Worm (Caenorhabditis elegans): ENCODE data around the gene F39F10.4.

The F39F10.4 gene

DNA sequence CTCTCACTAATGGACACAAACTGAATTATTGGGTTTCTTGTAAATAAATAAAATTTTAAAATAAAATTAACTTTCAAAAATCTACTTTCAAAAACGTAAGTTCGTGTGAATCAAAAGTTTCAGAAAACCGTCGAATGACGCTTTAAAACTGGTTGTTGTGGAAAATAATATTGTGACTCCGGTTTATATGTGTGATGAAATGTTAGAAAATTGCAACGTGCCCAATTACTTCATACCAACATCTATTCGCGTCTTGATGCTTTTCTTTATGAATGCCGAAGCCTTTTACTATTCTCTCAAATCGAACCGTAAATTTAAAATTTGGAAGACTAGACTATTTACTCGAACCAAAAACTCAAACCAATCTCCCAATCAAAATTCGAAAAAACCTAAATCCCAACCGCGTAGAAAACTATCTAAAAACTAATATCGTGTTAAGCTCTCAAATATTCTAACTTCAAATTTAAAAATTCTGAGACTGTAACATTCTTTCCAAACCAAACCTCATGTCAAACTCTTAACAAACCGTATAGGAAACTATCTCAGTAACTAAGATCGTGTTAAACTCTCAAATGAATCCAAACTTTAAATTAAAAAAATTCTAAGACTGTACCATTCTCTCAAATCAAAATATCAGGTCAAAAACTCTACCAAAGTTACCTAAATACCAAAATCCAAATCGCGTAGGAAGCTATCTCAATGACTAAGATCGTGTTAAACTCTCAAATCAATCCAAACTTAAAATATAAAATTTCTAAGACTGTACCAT lies 27.9 kb upstream of the F39F10.4 start (continued):
- peak; percentile 48 for TF ChIP-seq snpc-1.2 (GFP tag; IDR thresholded peaks at IDR 0.05)
- no peak for TF ChIP-seq spr-1 (tag; optimal IDR thresholded peaks at IDR 0.05)
- TF ChIP-seq daf-8 (GFP tag; IDR thresholded peaks at IDR 0.05) = peak; percentile 62; the same call in 1 of the 2 replicates
- no peak for TF ChIP-seq unc-130 (GFP tag; optimal IDR thresholded peaks at IDR 0.05)
- peak; percentile 50; the same call in 1 of the 2 replicates for TF ChIP-seq lim-7 (GFP tag; IDR thresholded peaks at IDR 0.05)
- TF ChIP-seq arid-1 (GFP tag; conservative IDR thresholded peaks at IDR 0.05) = peak; percentile 70
- TF ChIP-seq nhr-6 (tag; optimal IDR thresholded peaks at IDR 0.05) = peak; percentile 42
- TF ChIP-seq duxl-1 (tag; optimal IDR thresholded peaks at IDR 0.05; ENCODE audit: poor library complexity) = peak; percentile 33
- peak; percentile 63 for TF ChIP-seq nhr-77 (tag; optimal IDR thresholded peaks at IDR 0.05)
- peak; percentile 82 for TF ChIP-seq lin-29 (GFP tag; IDR thresholded peaks at IDR 0.05)
- TF ChIP-seq mes-2 (tag; optimal IDR thresholded peaks at IDR 0.05; ENCODE audit: poor library complexity, severe bottlenecking) = peak; percentile 78
- TF ChIP-seq ceh-32 (tag; optimal IDR thresholded peaks at IDR 0.05; ENCODE audit: poor library complexity) = no peak
- TF ChIP-seq unc-62 (GFP tag; optimal IDR thresholded peaks at IDR 0.05 in 1 of 2) = peak in 1 of 2 experiments; percentile 98
- TF ChIP-seq unc-62 (tag; optimal IDR thresholded peaks at IDR 0.05) = no peak
- TF ChIP-seq ces-1 (GFP tag; optimal IDR thresholded peaks at IDR 0.05) = no peak
- no peak for TF ChIP-seq ceh-82 (tag; optimal IDR thresholded peaks at IDR 0.05)
- TF ChIP-seq ceh-62 (tag; optimal IDR thresholded peaks at IDR 0.05) = no peak
- TF ChIP-seq php-3 (GFP tag; IDR thresholded peaks at IDR 0.05) = peak; percentile 78
- peak; percentile 55 for TF ChIP-seq hmg-1.1 (GFP tag; IDR thresholded peaks at IDR 0.05)
- no peak; the same call in 1 of the 2 replicates for TF ChIP-seq dmd-8 (GFP tag; IDR thresholded peaks at IDR 0.05)

DNA sequence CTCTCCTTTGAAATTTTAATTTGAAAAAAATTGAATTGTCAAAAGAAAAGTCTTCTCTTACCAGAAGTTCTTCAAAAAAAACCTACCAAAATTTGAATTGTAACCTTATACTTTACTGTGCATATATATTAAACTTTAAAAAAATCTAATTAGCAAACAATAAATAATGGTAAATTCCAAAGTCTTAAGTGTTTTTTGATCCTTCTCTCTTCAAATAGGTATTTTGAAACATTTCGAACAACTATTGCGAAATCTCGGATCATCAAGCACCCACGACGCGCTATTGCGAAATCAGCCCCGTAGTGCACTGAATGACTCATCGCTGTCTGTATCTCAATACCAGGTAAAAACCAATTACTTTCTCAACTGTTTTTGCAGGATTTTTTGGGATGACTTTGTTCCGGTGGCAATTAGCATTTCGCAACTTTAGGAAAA lies 27.2 kb upstream of the F39F10.4 start:
- peak; percentile 48 for TF ChIP-seq hmg-1.1 (GFP tag; IDR thresholded peaks at IDR 0.05)
- TF ChIP-seq dmd-8 (GFP tag; IDR thresholded peaks at IDR 0.05) = no peak
- peak; percentile 39 for TF ChIP-seq hlh-30 (tag; optimal IDR thresholded peaks at IDR 0.05; ENCODE audit: insufficient read depth)
- TF ChIP-seq ces-1 (GFP tag; optimal IDR thresholded peaks at IDR 0.05) = no peak
- TF ChIP-seq nhr-76 (tag; optimal IDR thresholded peaks at IDR 0.05) = no peak
- no peak for TF ChIP-seq fos-1 (tag; optimal IDR thresholded peaks at IDR 0.05)
- peak; percentile 52 for TF ChIP-seq hlh-11 (tag; optimal IDR thresholded peaks at IDR 0.05)
- peak; percentile 65; the same call in 1 of the 2 replicates for TF ChIP-seq mxl-2 (GFP tag; conservative IDR thresholded peaks at IDR 0.05)
- peak; percentile 90 for TF ChIP-seq lin-13 (GFP tag; optimal IDR thresholded peaks at IDR 0.05)
- no peak for TF ChIP-seq ceh-32 (tag; optimal IDR thresholded peaks at IDR 0.05; ENCODE audit: poor library complexity)
- TF ChIP-seq zip-2 (tag; optimal IDR thresholded peaks at IDR 0.05) = peak; percentile 80
- peak; percentile 99 for TF ChIP-seq ama-1 (optimal IDR thresholded peaks at IDR 0.05)
- no peak for TF ChIP-seq F37D6.2 (tag; optimal IDR thresholded peaks at IDR 0.05)
- peak; percentile 94 for TF ChIP-seq nhr-77 (tag; optimal IDR thresholded peaks at IDR 0.05)
- peak; percentile 61; the same call in 1 of the 2 replicates for TF ChIP-seq vab-7 (GFP tag; IDR thresholded peaks at IDR 0.05)
- TF ChIP-seq snpc-1.2 (GFP tag; IDR thresholded peaks at IDR 0.05) = peak; percentile 85
- peak; percentile 66 to 83 for TF ChIP-seq lsy-2 (tag; optimal IDR thresholded peaks at IDR 0.05)
- TF ChIP-seq aly-2 (tag; optimal IDR thresholded peaks at IDR 0.05) = no peak
- peak; percentile 67 for TF ChIP-seq mxl-3 (GFP tag; optimal IDR thresholded peaks at IDR 0.05)
- TF ChIP-seq ZK337.2 (GFP tag; IDR thresholded peaks at IDR 0.05) = peak; percentile 71
- TF ChIP-seq nhr-41 (GFP tag; IDR thresholded peaks at IDR 0.05) = peak; percentile 76
- peak; percentile 86 for TF ChIP-seq lin-1 (GFP tag; IDR thresholded peaks at IDR 0.05)
- TF ChIP-seq unc-62 (GFP tag; optimal IDR thresholded peaks at IDR 0.05 in 1 of 2) = peak in 1 of 2 experiments; percentile 95
- no peak for TF ChIP-seq unc-62 (tag; optimal IDR thresholded peaks at IDR 0.05)
- TF ChIP-seq dve-1 (tag; optimal IDR thresholded peaks at IDR 0.05; ENCODE audit: insufficient read depth) = peak; percentile 71
- peak; percentile 49 for TF ChIP-seq nhr-28 (tag; optimal IDR thresholded peaks at IDR 0.05)
- no peak for TF ChIP-seq lir-3 (tag; optimal IDR thresholded peaks at IDR 0.05)
- 0 out of 2 replicates have a peak, but pooled peaks have one; percentile 67 for TF ChIP-seq tag-97 (GFP tag; IDR thresholded peaks at IDR 0.05)
- TF ChIP-seq hif-1 (tag; optimal IDR thresholded peaks at IDR 0.05) = peak in 1 of 2 experiments; percentile 84
- TF ChIP-seq madf-5 (GFP tag; IDR thresholded peaks at IDR 0.05) = peak; percentile 71 to 88
- TF ChIP-seq saeg-2 (GFP tag; IDR thresholded peaks at IDR 0.05) = peak; percentile 58; the same call in 1 of the 2 replicates
- peak in 1 of 2 experiments; percentile 42 for TF ChIP-seq ZK546.5 (tag; optimal IDR thresholded peaks at IDR 0.05)
- peak; percentile 70 for TF ChIP-seq pha-4 (GFP tag; IDR thresholded peaks at IDR 0.05)
- TF ChIP-seq pha-4 (tag; optimal IDR thresholded peaks at IDR 0.05) = peak; percentile 96
- no peak for TF ChIP-seq fkh-10 (GFP tag; optimal IDR thresholded peaks at IDR 0.05)

All from whole organism, L4 larva.